Fruit fly (Drosophila melanogaster): ENCODE data around the gene CG10761.

dm6 chrX:8202724-8203362 is 40.3 kb upstream of the CG10761 start:
- TF ChIP-seq CG8159 (tag; optimal IDR thresholded peaks at IDR 0.05) = peak; percentile 37
- peak; percentile 73 for TF ChIP-seq EcR (GFP tag; optimal IDR thresholded peaks at IDR 0.05)
- TF ChIP-seq CG10348 (GFP tag; IDR thresholded peaks at IDR 0.05) = no peak
